Worm (Caenorhabditis elegans): ENCODE results near the gene Y105C5A.13.

ce11 chrIV:15640852-15641251 is at the start of gene Y105C5A.13:
- no peak for TF ChIP-seq ceh-6 (GFP tag; optimal IDR thresholded peaks at IDR 0.05)
- TF ChIP-seq sox-4 (tag; optimal IDR thresholded peaks at IDR 0.05) = no peak
- no peak for TF ChIP-seq lin-11 (tag; optimal IDR thresholded peaks at IDR 0.05)
- TF ChIP-seq ztf-16 (tag; optimal IDR thresholded peaks at IDR 0.05) = no peak
- no peak for TF ChIP-seq unc-55 (GFP tag; optimal IDR thresholded peaks at IDR 0.05)

All from whole organism, late embryonic.